Worm (Caenorhabditis elegans): ENCODE data around the gene cyn-7.

cyn-7 gene

ce11 chrV:15187083-15188057 is at the start of gene cyn-7, which contains the start of gene bath-36:
TSS of gene cyn-7 (minus strand) at chrV:15187378.
TSS of gene bath-36 (plus strand) at chrV:15187888.
- TF ChIP-seq fos-1 (tag; optimal IDR thresholded peaks at IDR 0.05) (peak; percentile 89), nhr-77 (tag; optimal IDR thresholded peaks at IDR 0.05) (no peak), nhr-11 (tag; optimal IDR thresholded peaks at IDR 0.05) (no peak), mab-5 (tag; optimal IDR thresholded peaks at IDR 0.05) (peak; percentile 3), lin-11 (tag; optimal IDR thresholded peaks at IDR 0.05) (no peak), elt-3 (tag; optimal IDR thresholded peaks at IDR 0.05) (no peak), nhr-129 (tag; optimal IDR thresholded peaks at IDR 0.05) (peak; percentile 71), ZK546.5 (tag; optimal IDR thresholded peaks at IDR 0.05) (no peak), Y55F3AM.14 (GFP tag; optimal IDR thresholded peaks at IDR 0.05) (no peak), skn-1 (tag; optimal IDR thresholded peaks at IDR 0.05) (no peak), lin-13 (GFP tag; optimal IDR thresholded peaks at IDR 0.05) (peak; percentile 70), sma-9 (GFP tag; optimal IDR thresholded peaks at IDR 0.05) (peak; percentile 72), sma-9 (tag; optimal IDR thresholded peaks at IDR 0.05) (no peak), nhr-23 (tag; optimal IDR thresholded peaks at IDR 0.05) (no peak), ceh-82 (tag; optimal IDR thresholded peaks at IDR 0.05) (no peak), nhr-25 (tag; optimal IDR thresholded peaks at IDR 0.05) (peak; percentile 75), ztf-11 (tag; optimal IDR thresholded peaks at IDR 0.05) (no peak), snpc-4 (tag; optimal IDR thresholded peaks at IDR 0.05) (peak; percentile 28), zag-1 (tag; optimal IDR thresholded peaks at IDR 0.05) (no peak), crh-2 (tag; optimal IDR thresholded peaks at IDR 0.05) (peak; percentile 82), ceh-16 (tag; optimal IDR thresholded peaks at IDR 0.05) (no peak), unc-62 (GFP tag; optimal IDR thresholded peaks at IDR 0.05) (no peak), elt-1 (tag; optimal IDR thresholded peaks at IDR 0.05) (no peak), lsy-2 (tag; optimal IDR thresholded peaks at IDR 0.05) (peak; percentile 71 to 87), nhr-237 (tag; optimal IDR thresholded peaks at IDR 0.05) (no peak), peb-1 (tag; optimal IDR thresholded peaks at IDR 0.05) (no peak), R02D3.7 (tag; optimal IDR thresholded peaks at IDR 0.05) (peak; percentile 9), ztf-1 (GFP tag; conservative IDR thresholded peaks at IDR 0.05) (no peak), dmd-4 (tag; optimal IDR thresholded peaks at IDR 0.05) (no peak), aly-2 (tag; optimal IDR thresholded peaks at IDR 0.05) (no peak), gmeb-1 (tag; optimal IDR thresholded peaks at IDR 0.05) (peak; percentile 86), egl-27 (tag; optimal IDR thresholded peaks at IDR 0.05) (peak; percentile 70), nhr-12 (tag; optimal IDR thresholded peaks at IDR 0.05) (no peak), ama-1 (optimal IDR thresholded peaks at IDR 0.05) (no peak), nhr-10 (tag; optimal IDR thresholded peaks at IDR 0.05) (no peak), lin-39 (tag; optimal IDR thresholded peaks at IDR 0.05) (no peak), F13H6.1 (tag; optimal IDR thresholded peaks at IDR 0.05) (peak; percentile 78), ztf-4 (tag; optimal IDR thresholded peaks at IDR 0.05) (peak; percentile 34), unc-55 (GFP tag; optimal IDR thresholded peaks at IDR 0.05) (peak; percentile 67), C34F6.9 (tag; optimal IDR thresholded peaks at IDR 0.05) (peak; percentile 86), mdl-1 (tag; optimal IDR thresholded peaks at IDR 0.05) (peak in 1 of 2 experiments; percentile 18), nhr-21 (tag; optimal IDR thresholded peaks at IDR 0.05) (peak; percentile 61), nhr-6 (tag; optimal IDR thresholded peaks at IDR 0.05) (no peak), blmp-1 (tag; optimal IDR thresholded peaks at IDR 0.05; ENCODE audit: insufficient read depth) (peak; percentile 86), unc-39 (tag; optimal IDR thresholded peaks at IDR 0.05) (no peak), mbf-1 (tag; optimal IDR thresholded peaks at IDR 0.05) (no peak), alr-1 (tag; optimal IDR thresholded peaks at IDR 0.05) (no peak), sma-3 (GFP tag; optimal IDR thresholded peaks at IDR 0.05) (peak; percentile 88), sem-4 (tag; optimal IDR thresholded peaks at IDR 0.05) (peak; percentile 24)
